Worm (Caenorhabditis elegans): ENCODE results near the gene F46G11.4.

ce11 chrX:5753141-5753540, 45.4 kb downstream of the F46G11.4 start:
- no peak for TF ChIP-seq klf-2 (GFP tag; conservative IDR thresholded peaks at IDR 0.05)
- TF ChIP-seq ztf-29 (GFP tag; IDR thresholded peaks at IDR 0.05) = no peak
- TF ChIP-seq ref-1 (GFP tag; conservative IDR thresholded peaks at IDR 0.05) = no peak
- TF ChIP-seq ztf-23 (GFP tag; IDR thresholded peaks at IDR 0.05) = no peak
- TF ChIP-seq med-1 (GFP tag; optimal IDR thresholded peaks at IDR 0.05; ENCODE audit: insufficient read depth) = no peak
